Worm (Caenorhabditis elegans) whole organism, young adult: Measurements from ENCODE around the gene C29E4.13.

ENCODE experiments used
- F33H1.4 ChIP-seq: fragments of 200-800 bp; sonication (Bioruptor generic); IDR thresholded peaks from 2 replicates; pipeline ENCODE4 v1.3.6; 2022; ENCODE audit warnings: missing genetic modification reagents, missing genetic modification characterization, missing compliant biosample characterization
- F37B4.10 ChIP-seq: fragments of 200-800 bp; sonication (Bioruptor generic); IDR thresholded peaks from 2 replicates; pipeline ENCODE4 v1.3.6; 2022; ENCODE audit warnings: missing genetic modification characterization, missing compliant biosample characterization
- Y53F4B.3 ChIP-seq: fragments of 200-800 bp; sonication (Bioruptor generic); IDR thresholded peaks from 2 replicates; pipeline ENCODE4 v1.3.6; 2022; ENCODE audit warnings: missing genetic modification reagents, missing genetic modification characterization, missing compliant biosample characterization
- Y53G8AR.9 ChIP-seq: fragments of 200-800 bp; sonication (Bioruptor generic); conservative IDR thresholded peaks from 2 replicates; pipeline ENCODE4 v1.3.6; 2022; ENCODE audit warnings: missing genetic modification reagents, missing genetic modification characterization, missing compliant biosample characterization
- Y56A3A.18 ChIP-seq: fragments of 200-800 bp; sonication (Bioruptor generic); IDR thresholded peaks from 2 replicates; pipeline ENCODE4 v1.3.6; 2022; ENCODE audit warnings: missing genetic modification reagents, missing genetic modification characterization, missing compliant biosample characterization
- Y79H2A.3 ChIP-seq: fragments of 200-800 bp; sonication (Bioruptor generic); conservative IDR thresholded peaks from 2 replicates; pipeline ENCODE4 v1.3.6; 2022; ENCODE audit warnings: missing genetic modification reagents, missing genetic modification characterization, missing compliant biosample characterization
- Y95B8A.8 ChIP-seq: fragments of 200-800 bp; sonication (Bioruptor generic); IDR thresholded peaks from 2 replicates; pipeline ENCODE4 v1.3.6; 2022; ENCODE audit warnings: missing genetic modification reagents, missing genetic modification characterization, missing compliant biosample characterization
- ZK185.1 ChIP-seq: sonication (generic microtip); optimal IDR thresholded peaks from 2 replicates; lab custom pipeline; 2016; ENCODE audit warnings: mild to moderate bottlenecking, missing genetic modification characterization, missing compliant biosample characterization; ENCODE audit not compliant: poor library complexity, severe bottlenecking
- ama-1 ChIP-seq, 3 experiments: fragments of 150-350 bp in 1 of 3; sonication (generic microtip) in 2 of 3; optimal IDR thresholded peaks; 2 replicates each; lab custom pipeline; 2014 to 2018; ENCODE audit warnings: missing biosample characterization in 2 of 3, missing genetic modification characterization in 2 of 3, missing genetic modification reagents in 2 of 3
- atf-7 ChIP-seq: sonication (generic microtip); optimal IDR thresholded peaks from 2 replicates; lab custom pipeline; 2017; ENCODE audit warnings: mild to moderate bottlenecking, missing genetic modification characterization, missing compliant biosample characterization
- bed-2 ChIP-seq: fragments of 200-800 bp; sonication (Bioruptor generic); IDR thresholded peaks from 2 replicates; pipeline ENCODE4 v1.3.6; 2022; ENCODE audit warnings: missing genetic modification reagents, missing genetic modification characterization, missing compliant biosample characterization
- cebp-1 ChIP-seq, 2 experiments: fragments of 200-800 bp in 1 of 2; sonication (Bioruptor generic) in 1 of 2; sonication (generic microtip) in 1 of 2; IDR thresholded peaks in 1 of 2; optimal IDR thresholded peaks in 1 of 2; 2 replicates each; pipeline versions ENCODE4 v1.3.6 to Lab custom; 2017 to 2022; ENCODE audit warnings: missing compliant biosample characterization in 2 of 2, missing genetic modification characterization in 2 of 2, mild to moderate bottlenecking in 1 of 2, missing genetic modification reagents in 1 of 2, moderate library complexity in 1 of 2
- ceh-27 ChIP-seq: fragments of 200-800 bp; sonication (Bioruptor generic); optimal IDR thresholded peaks from 2 replicates; lab custom pipeline; 2018; ENCODE audit warnings: mild to moderate bottlenecking, missing genetic modification characterization, moderate library complexity, missing compliant biosample characterization
- efl-1 ChIP-seq: fragments of 150-350 bp; optimal IDR thresholded peaks from 2 replicates; lab custom pipeline; 2014; ENCODE audit warnings: missing biosample characterization, missing genetic modification reagents, missing genetic modification characterization
- egl-18 ChIP-seq: fragments of 200-800 bp; sonication (Bioruptor generic); IDR thresholded peaks from 2 replicates; pipeline ENCODE4 v1.3.6; 2022; ENCODE audit warnings: missing genetic modification reagents, missing genetic modification characterization, missing compliant biosample characterization
- egl-44 ChIP-seq: fragments of 200-800 bp; sonication (Bioruptor generic); IDR thresholded peaks from 2 replicates; pipeline ENCODE4 v1.3.6; 2022; ENCODE audit warnings: missing genetic modification reagents, missing genetic modification characterization, missing compliant biosample characterization
- egrh-3 ChIP-seq: fragments of 200-800 bp; sonication (Bioruptor generic); IDR thresholded peaks from 2 replicates; pipeline ENCODE4 v1.3.6; 2022; ENCODE audit warnings: missing genetic modification reagents, missing genetic modification characterization, missing compliant biosample characterization
- ekl-4 ChIP-seq: fragments of 200-800 bp; sonication (Bioruptor generic); IDR thresholded peaks from 2 replicates; pipeline ENCODE4 v1.3.6; 2022; ENCODE audit warnings: missing genetic modification reagents, missing genetic modification characterization, missing compliant biosample characterization
- hmg-1.2 ChIP-seq: fragments of 200-800 bp; sonication (Bioruptor generic); IDR thresholded peaks from 2 replicates; pipeline ENCODE4 v1.3.6; 2022; ENCODE audit warnings: missing genetic modification reagents, missing genetic modification characterization, missing compliant biosample characterization
- hrde-1 ChIP-seq: sonication (generic microtip); optimal IDR thresholded peaks from 2 replicates; lab custom pipeline; 2016; ENCODE audit warnings: missing genetic modification characterization, mild to moderate bottlenecking, missing compliant biosample characterization, moderate library complexity, missing genotype, missing genetic modification reagents, borderline replicate concordance
- hsf-1 ChIP-seq: fragments of 200-800 bp; sonication (Bioruptor generic); IDR thresholded peaks from 2 replicates; pipeline ENCODE4 v1.3.6; 2022; ENCODE audit warnings: missing genetic modification reagents, missing genetic modification characterization, missing compliant biosample characterization
- let-526 ChIP-seq: fragments of 200-800 bp; sonication (Bioruptor generic); IDR thresholded peaks from 2 replicates; pipeline ENCODE4 v1.3.6; 2022; ENCODE audit warnings: missing genetic modification reagents, missing genetic modification characterization, missing compliant biosample characterization
- let-607 ChIP-seq, 2 experiments: fragments of 200-800 bp in 1 of 2; sonication (Bioruptor generic) in 1 of 2; sonication (generic microtip) in 1 of 2; optimal IDR thresholded peaks; 2 replicates each; lab custom pipeline; 2016 to 2018; ENCODE audit warnings: mild to moderate bottlenecking in 2 of 2, missing compliant biosample characterization in 2 of 2, missing genetic modification characterization in 2 of 2, moderate library complexity in 2 of 2, missing genotype in 1 of 2
- lin-54 ChIP-seq: fragments of 200-800 bp; sonication (Bioruptor generic); optimal IDR thresholded peaks from 2 replicates; lab custom pipeline; 2018; ENCODE audit warnings: mild to moderate bottlenecking, missing genetic modification characterization, missing compliant biosample characterization
- lsy-27 ChIP-seq: sonication (generic microtip); optimal IDR thresholded peaks from 2 replicates; lab custom pipeline; 2017; ENCODE audit warnings: missing genetic modification characterization, mild to moderate bottlenecking, missing compliant biosample characterization, antibody characterized with exemption, missing genotype, borderline replicate concordance; ENCODE audit not compliant: insufficient read depth
- madf-10 ChIP-seq: sonication (generic microtip); optimal IDR thresholded peaks from 2 replicates; lab custom pipeline; 2016; ENCODE audit warnings: mild to moderate bottlenecking, missing genetic modification characterization, missing compliant biosample characterization
- madf-3 ChIP-seq: fragments of 200-800 bp; sonication (Bioruptor generic); IDR thresholded peaks from 2 replicates; pipeline ENCODE4 v1.3.6; 2022; ENCODE audit warnings: missing genetic modification reagents, missing genetic modification characterization, missing compliant biosample characterization
- mcd-1 ChIP-seq: fragments of 200-800 bp; sonication (Bioruptor generic); IDR thresholded peaks from 2 replicates; pipeline ENCODE4 v1.3.6; 2022; ENCODE audit warnings: missing genetic modification reagents, missing genetic modification characterization, missing compliant biosample characterization
- mel-28 ChIP-seq: sonication (generic microtip); optimal IDR thresholded peaks from 2 replicates; lab custom pipeline; 2016; ENCODE audit warnings: borderline replicate concordance, mild to moderate bottlenecking, missing genetic modification characterization, missing compliant biosample characterization
- nfyb-1 ChIP-seq: fragments of 200-800 bp; sonication (Bioruptor generic); IDR thresholded peaks from 2 replicates; pipeline ENCODE4 v1.3.6; 2022; ENCODE audit warnings: missing genetic modification reagents, missing genetic modification characterization, missing compliant biosample characterization
- repo-1 ChIP-seq: sonication (generic microtip); optimal IDR thresholded peaks from 2 replicates; lab custom pipeline; 2017; ENCODE audit warnings: mild to moderate bottlenecking, missing genetic modification characterization, missing compliant biosample characterization
- rpc-1 ChIP-seq, 2 experiments: fragments of 150-350 bp in 1 of 2; sonication (generic microtip) in 1 of 2; optimal IDR thresholded peaks; 2 replicates each; lab custom pipeline; 2014 to 2018; ENCODE audit warnings: missing biosample characterization in 1 of 2, missing genetic modification characterization in 1 of 2, missing genetic modification reagents in 1 of 2, missing genotype in 1 of 2
- sea-2 ChIP-seq: fragments of 200-800 bp; sonication (Bioruptor generic); IDR thresholded peaks from 2 replicates; pipeline ENCODE4 v1.3.6; 2022; ENCODE audit warnings: missing genetic modification characterization, missing compliant biosample characterization
- tbp1 ChIP-seq: fragments of 200-800 bp; sonication (Bioruptor generic); optimal IDR thresholded peaks from 2 replicates; lab custom pipeline; 2018; ENCODE audit warnings: mild to moderate bottlenecking, missing genetic modification characterization, missing compliant biosample characterization
- tlf-1 ChIP-seq: fragments of 200-800 bp; sonication (Bioruptor generic); optimal IDR thresholded peaks from 2 replicates; lab custom pipeline; 2018; ENCODE audit warnings: mild to moderate bottlenecking, missing genetic modification characterization, missing compliant biosample characterization
- zfh-2 ChIP-seq: fragments of 200-800 bp; sonication (Bioruptor generic); conservative IDR thresholded peaks from 2 replicates; pipeline ENCODE4 v1.3.6; 2022; ENCODE audit warnings: missing genetic modification reagents, missing genetic modification characterization, missing compliant biosample characterization
- zim-3 ChIP-seq: sonication (generic microtip); optimal IDR thresholded peaks from 2 replicates; lab custom pipeline; 2017; ENCODE audit warnings: mild to moderate bottlenecking, missing genetic modification characterization, moderate library complexity, missing compliant biosample characterization
- ztf-18 ChIP-seq: sonication (generic microtip); optimal IDR thresholded peaks from 2 replicates; lab custom pipeline; 2016; ENCODE audit warnings: missing genotype, mild to moderate bottlenecking, missing genetic modification characterization, missing compliant biosample characterization
- ztf-25 ChIP-seq: fragments of 200-800 bp; sonication (Bioruptor generic); IDR thresholded peaks from 2 replicates; pipeline ENCODE4 v1.3.6; 2022; ENCODE audit warnings: missing genetic modification reagents, missing genetic modification characterization, missing compliant biosample characterization
- ztf-3 ChIP-seq: fragments of 200-800 bp; sonication (Bioruptor generic); optimal IDR thresholded peaks from 2 replicates; lab custom pipeline; 2018; ENCODE audit warnings: mild to moderate bottlenecking, missing genetic modification characterization, missing compliant biosample characterization

C29E4.13 gene

ce11 chrIII:7977224-7977623, 48.7 kb upstream of the C29E4.13 start (continued):
- TF ChIP-seq ceh-27 (GFP tag; lab: Kevin White, UChicago) = no peak
- TF ChIP-seq let-607 (tag; optimal IDR thresholded peaks at IDR 0.05; lab: Kevin White, UChicago) = no peak
- TF ChIP-seq F33H1.4 (GFP tag; lab: Robert Waterston, UW) = no peak
- 0 out of 2 replicates have a peak, but pooled peaks have one; percentile 43 for TF ChIP-seq cebp-1 (GFP tag; IDR thresholded peaks at IDR 0.05; lab: Robert Waterston, UW)
- TF ChIP-seq cebp-1 (tag; optimal IDR thresholded peaks at IDR 0.05; lab: Kevin White, UChicago) = peak; percentile 49
- 0 out of 2 replicates have a peak, but pooled peaks have one; percentile 20 for TF ChIP-seq Y79H2A.3 (GFP tag; lab: Robert Waterston, UW)
- peak; percentile 36; the same call in 1 of the 2 replicates for TF ChIP-seq ekl-4 (GFP tag; lab: Robert Waterston, UW)
- TF ChIP-seq hsf-1 (GFP tag; lab: Robert Waterston, UW) = 0 out of 2 replicates have a peak, but pooled peaks have one; percentile 32
- no peak for TF ChIP-seq egl-44 (GFP tag; lab: Robert Waterston, UW)
- peak; percentile 27 for TF ChIP-seq tlf-1
- TF ChIP-seq madf-10 (tag; lab: Kevin White, UChicago) = peak; percentile 7
- TF ChIP-seq ZK185.1 (tag; lab: Kevin White, UChicago) = peak; percentile 14
- no peak for TF ChIP-seq sea-2
- TF ChIP-seq repo-1 (tag; lab: Kevin White, UChicago) = peak; percentile 87
- peak; percentile 15 for TF ChIP-seq lin-54 (GFP tag; lab: Kevin White, UChicago)
- TF ChIP-seq ztf-25 (GFP tag; lab: Robert Waterston, UW) = no peak
- no peak for TF ChIP-seq let-526 (GFP tag; lab: Robert Waterston, UW)
- TF ChIP-seq ama-1 (optimal IDR thresholded peaks at IDR 0.05; lab: Kevin White, UChicago) = peak; percentile 5
- no peak for TF ChIP-seq ama-1 (GFP tag; optimal IDR thresholded peaks at IDR 0.05; lab: Kevin White, UChicago)
- TF ChIP-seq hrde-1 (tag; lab: Kevin White, UChicago) = peak; percentile 90
- no peak for TF ChIP-seq Y53G8AR.9 (GFP tag; lab: Robert Waterston, UW)
- no peak for TF ChIP-seq rpc-1 (optimal IDR thresholded peaks at IDR 0.05; lab: Kevin White, UChicago)
- no peak for TF ChIP-seq rpc-1 (tag; optimal IDR thresholded peaks at IDR 0.05; lab: Kevin White, UChicago)
- no peak for TF ChIP-seq mel-28 (tag; lab: Kevin White, UChicago)
- peak; percentile 12; the same call in 1 of the 2 replicates for TF ChIP-seq hmg-1.2 (GFP tag; lab: Robert Waterston, UW)
- TF ChIP-seq ztf-3 = peak; percentile 2
- TF ChIP-seq Y53F4B.3 (GFP tag; lab: Robert Waterston, UW) = no peak
- no peak for TF ChIP-seq tbp1 (GFP tag; lab: Kevin White, UChicago)
- peak; percentile 63; the same call in 1 of the 2 replicates for TF ChIP-seq Y95B8A.8 (GFP tag; lab: Robert Waterston, UW)
- TF ChIP-seq efl-1 (GFP tag; lab: Kevin White, UChicago) = no peak
- TF ChIP-seq lsy-27 (tag; lab: Kevin White, UChicago) = no peak
- peak; percentile 63 for TF ChIP-seq nfyb-1 (GFP tag; lab: Robert Waterston, UW)
- TF ChIP-seq zfh-2 (GFP tag; lab: Robert Waterston, UW) = no peak
- 0 out of 2 replicates have a peak, but pooled peaks have one; percentile 4 for TF ChIP-seq madf-3
- TF ChIP-seq Y56A3A.18 (GFP tag; lab: Robert Waterston, UW) = peak; percentile 29; the same call in 1 of the 2 replicates
- TF ChIP-seq egl-18 = no peak
- no peak for TF ChIP-seq bed-2
- TF ChIP-seq atf-7 (tag; lab: Kevin White, UChicago) = no peak
- TF ChIP-seq ztf-18 (tag; lab: Kevin White, UChicago) = no peak
- TF ChIP-seq mcd-1 = no peak
- no peak for TF ChIP-seq F37B4.10 (GFP tag; lab: Robert Waterston, UW)
- no peak for TF ChIP-seq egrh-3 (GFP tag; lab: Robert Waterston, UW)
- TF ChIP-seq zim-3 (tag; lab: Kevin White, UChicago) = peak; percentile 20
